Fruit fly (Drosophila melanogaster): ENCODE data around the gene CG18284.
A peak's percentile ranks its signal among the peaks of the same experiment; 100 is the strongest.

The CG18284 gene

dm6 chr2L:10616767-10617166, 27.0 kb upstream of the CG18284 start (continued):
- TF ChIP-seq BEAF-32 (GFP tag; optimal IDR thresholded peaks at IDR 0.05): no peak
- no peak for TF ChIP-seq lbe (GFP tag; optimal IDR thresholded peaks at IDR 0.05)
- peak; percentile 36 for TF ChIP-seq jing (GFP tag; optimal IDR thresholded peaks at IDR 0.05)
- TF ChIP-seq CG14441 (GFP tag; IDR thresholded peaks at IDR 0.05): peak; percentile 81
- TF ChIP-seq Stat92E (GFP tag; optimal IDR thresholded peaks at IDR 0.05): peak in 1 of 3 experiments; percentile 28
- peak; percentile 53 for TF ChIP-seq NfI (GFP tag; optimal IDR thresholded peaks at IDR 0.05)
- TF ChIP-seq ham (GFP tag; IDR thresholded peaks at IDR 0.05): no peak
- no peak for TF ChIP-seq grn (GFP tag; optimal IDR thresholded peaks at IDR 0.05)
- TF ChIP-seq z (GFP tag; IDR thresholded peaks at IDR 0.05): peak; percentile 62; the same call in 2 of the 3 replicates
- peak; percentile 71; the same call in 2 of the 3 replicates for TF ChIP-seq Optix (GFP tag; IDR thresholded peaks at IDR 0.05)
- TF ChIP-seq Camta (GFP tag; optimal IDR thresholded peaks at IDR 0.05): peak; percentile 80
- peak; percentile 71 for TF ChIP-seq oc (tag; optimal IDR thresholded peaks at IDR 0.05)
- TF ChIP-seq Sox102F (GFP tag; optimal IDR thresholded peaks at IDR 0.05): peak; percentile 84
- peak; percentile 42 for TF ChIP-seq CG9817 (tag; optimal IDR thresholded peaks at IDR 0.05)
- TF ChIP-seq CG7745 (tag; optimal IDR thresholded peaks at IDR 0.05): no peak
- no peak for TF ChIP-seq Dll (GFP tag; IDR thresholded peaks at IDR 0.05; ENCODE audit: partially characterized antibody)
- TF ChIP-seq hb (GFP tag; IDR thresholded peaks at IDR 0.05; ENCODE audit: partially characterized antibody): no peak
- peak; percentile 11; the same call in 1 of the 2 replicates for TF ChIP-seq Taf1 (GFP tag; IDR thresholded peaks at IDR 0.05)
- peak; percentile 64 for TF ChIP-seq CG7556 (GFP tag; optimal IDR thresholded peaks at IDR 0.05)
- peak; percentile 80 for TF ChIP-seq CG17361 (GFP tag; IDR thresholded peaks at IDR 0.05)
- TF ChIP-seq salm (tag; optimal IDR thresholded peaks at IDR 0.05): peak; percentile 23
- TF ChIP-seq p53 (GFP tag; optimal IDR thresholded peaks at IDR 0.05): no peak
- TF ChIP-seq sens (GFP tag): peak; percentile 95
- peak; percentile 63 for TF ChIP-seq CG14667 (GFP tag; IDR thresholded peaks at IDR 0.05)
- no peak for TF ChIP-seq Hmx (GFP tag; optimal IDR thresholded peaks at IDR 0.05)
- peak; percentile 51 for TF ChIP-seq ewg (GFP tag; optimal IDR thresholded peaks at IDR 0.05)
- TF ChIP-seq CG17568 (GFP tag; optimal IDR thresholded peaks at IDR 0.05): peak; percentile 49
- peak; percentile 43 for TF ChIP-seq mam (GFP tag; optimal IDR thresholded peaks at IDR 0.05)
- TF ChIP-seq H2.0 (GFP tag; IDR thresholded peaks at IDR 0.05): peak; percentile 76
- peak; percentile 88 for TF ChIP-seq HLH3B (GFP tag; IDR thresholded peaks at IDR 0.05)
- TF ChIP-seq amos (GFP tag; IDR thresholded peaks at IDR 0.05; ENCODE audit: partially characterized antibody): no peak
- no peak for TF ChIP-seq bbx (GFP tag; IDR thresholded peaks at IDR 0.05; ENCODE audit: partially characterized antibody)
- TF ChIP-seq dpn (GFP tag; optimal IDR thresholded peaks at IDR 0.05): peak; percentile 62 to 77
- no peak for TF ChIP-seq CG12236 (GFP tag; optimal IDR thresholded peaks at IDR 0.05)
- peak; percentile 50; the same call in 1 of the 2 replicates for TF ChIP-seq CG1024 (GFP tag; IDR thresholded peaks at IDR 0.05)
- TF ChIP-seq tio (GFP tag; optimal IDR thresholded peaks at IDR 0.05): peak; percentile 44
- TF ChIP-seq CG5953 (GFP tag; IDR thresholded peaks at IDR 0.05): peak; percentile 60
- TF ChIP-seq CG9797 (GFP tag; optimal IDR thresholded peaks at IDR 0.05): no peak
- no peak for TF ChIP-seq CG13296 (GFP tag; optimal IDR thresholded peaks at IDR 0.05)
- peak; percentile 37 for TF ChIP-seq NK7.1 (GFP tag; optimal IDR thresholded peaks at IDR 0.05)
- no peak for TF ChIP-seq h (optimal IDR thresholded peaks at IDR 0.05)
- peak; percentile 73 for TF ChIP-seq lab (GFP tag; optimal IDR thresholded peaks at IDR 0.05)
- TF ChIP-seq Meics (GFP tag; optimal IDR thresholded peaks at IDR 0.05): peak; percentile 52
- TF ChIP-seq D (optimal IDR thresholded peaks at IDR 0.05): no peak
- peak; percentile 73 for TF ChIP-seq D (GFP tag; optimal IDR thresholded peaks at IDR 0.05)
- TF ChIP-seq CG8944 (GFP tag; optimal IDR thresholded peaks at IDR 0.05): peak; percentile 58
- no peak for TF ChIP-seq CkIIα-i1 (GFP tag; IDR thresholded peaks at IDR 0.05)
- TF ChIP-seq zf30C (GFP tag; optimal IDR thresholded peaks at IDR 0.05): no peak
- TF ChIP-seq CG2202 (tag; optimal IDR thresholded peaks at IDR 0.05): peak; percentile 55
- peak; percentile 69 for TF ChIP-seq CG12219 (GFP tag; optimal IDR thresholded peaks at IDR 0.05)
- TF ChIP-seq CG42726 (GFP tag; IDR thresholded peaks at IDR 0.05; ENCODE audit: partially characterized antibody): no peak
